Worm (Caenorhabditis elegans) whole organism, L2 larva: ENCODE measurements around the gene str-86.

ENCODE experiments used
- ZK546.5 ChIP-seq: sonication (generic microtip); optimal IDR thresholded peaks from 2 replicates; lab custom pipeline; 2017; ENCODE audit warnings: missing biosample characterization, missing genetic modification characterization
- ama-1 ChIP-seq: fragments of 150-350 bp; optimal IDR thresholded peaks from 2 replicates; lab custom pipeline; 2018; ENCODE audit warnings: inconsistent platforms
- elt-1 ChIP-seq: fragments of 150-350 bp; optimal IDR thresholded peaks from 2 replicates; lab custom pipeline; 2014; ENCODE audit warnings: missing biosample characterization, missing genetic modification characterization
- mab-5 ChIP-seq: fragments of 150-350 bp; optimal IDR thresholded peaks from 2 replicates; lab custom pipeline; 2014; ENCODE audit warnings: missing biosample characterization, missing genetic modification characterization
- mbf-1 ChIP-seq: sonication (generic microtip); optimal IDR thresholded peaks from 2 replicates; lab custom pipeline; 2017; ENCODE audit warnings: missing biosample characterization, missing genetic modification characterization
- mdl-1 ChIP-seq, 2 experiments: fragments of 150-350 bp in 1 of 2; sonication (generic microtip) in 1 of 2; optimal IDR thresholded peaks; 2 replicates each; lab custom pipeline; 2017; ENCODE audit warnings: missing biosample characterization in 2 of 2, missing genetic modification characterization in 2 of 2
- skn-1 ChIP-seq: sonication (generic microtip); optimal IDR thresholded peaks from 2 replicates; lab custom pipeline; 2017; ENCODE audit warnings: missing biosample characterization, missing genetic modification characterization
- unc-55 ChIP-seq: fragments of 150-350 bp; sonication (generic microtip); optimal IDR thresholded peaks from 3 replicates; lab custom pipeline; 2014; ENCODE audit warnings: missing biosample characterization, missing genetic modification reagents, missing genetic modification characterization
- zag-1 ChIP-seq: fragments of 150-350 bp; optimal IDR thresholded peaks from 2 replicates; lab custom pipeline; 2014; ENCODE audit warnings: missing biosample characterization, missing genetic modification characterization

DNA sequence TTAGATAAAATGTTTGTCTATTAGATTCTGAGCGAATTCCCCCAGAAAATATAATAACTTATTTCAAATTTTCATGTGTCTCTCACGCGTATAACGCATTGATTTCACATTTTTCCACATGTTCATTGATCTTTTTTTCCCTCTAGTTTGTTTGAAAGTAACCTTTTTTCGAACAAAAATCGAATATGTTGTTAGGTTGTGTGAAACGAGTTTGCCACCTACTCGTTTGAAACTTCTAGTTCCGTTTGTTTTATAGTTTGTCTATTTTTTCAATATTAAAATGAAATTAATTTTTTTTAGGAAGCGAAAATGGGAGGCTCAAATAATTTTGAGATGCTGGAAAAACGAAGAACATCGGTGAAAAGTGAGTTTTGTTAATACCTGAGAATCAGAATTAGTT is 46.7 kb upstream of the str-86 start, which contains the start of gene C25E10.5:
- TF ChIP-seq ZK546.5, result no peak
- TF ChIP-seq unc-55 (GFP tag; lab: Kevin White, UChicago), result no peak
- no peak for TF ChIP-seq mbf-1
- TF ChIP-seq skn-1, result no peak
- no peak for TF ChIP-seq elt-1
- no peak for TF ChIP-seq mab-5
- no peak for TF ChIP-seq mdl-1 (tag; optimal IDR thresholded peaks at IDR 0.05; lab: Kevin White, UChicago)
- no peak for TF ChIP-seq ama-1
- TF ChIP-seq zag-1 (tag; lab: Kevin White, UChicago), result no peak
